Fruit fly (Drosophila melanogaster): ENCODE results near the gene Edg84A.

- no peak for TF ChIP-seq CG7745 (tag; optimal IDR thresholded peaks at IDR 0.05)
- TF ChIP-seq eyg (GFP tag; optimal IDR thresholded peaks at IDR 0.05): no peak
- no peak for TF ChIP-seq Rx (GFP tag; IDR thresholded peaks at IDR 0.05)
- TF ChIP-seq chinmo (GFP tag; IDR thresholded peaks at IDR 0.05; ENCODE audit: partially characterized antibody): no peak
These were observed 39.4 kb downstream of the Edg84A start for dm6 chr3R:6723537-6724171.

Data from whole organism, embryonic.